Worm (Caenorhabditis elegans): Measurements from ENCODE around the gene ZK673.11.

Gene ZK673.11

ce11 chrII:10482899-10483298 is 25.8 kb downstream of the ZK673.11 start:
- TF ChIP-seq mdt-29 (GFP tag; IDR thresholded peaks at IDR 0.05) (no peak), pqm-1 (tag; optimal IDR thresholded peaks at IDR 0.05) (peak; percentile 84), dve-1 (tag; optimal IDR thresholded peaks at IDR 0.05; ENCODE audit: insufficient read depth) (peak; percentile 13), dmd-6 (GFP tag; IDR thresholded peaks at IDR 0.05) (peak; percentile 50; the same call in 1 of the 2 replicates), rbr-2 (tag; optimal IDR thresholded peaks at IDR 0.05) (no peak), php-3 (GFP tag; IDR thresholded peaks at IDR 0.05) (0 out of 2 replicates have a peak, but pooled peaks have one; percentile 40), nhr-28 (tag; optimal IDR thresholded peaks at IDR 0.05) (peak; percentile 61), aha-1 (tag) (peak; percentile 77), daf-16 (GFP tag; optimal IDR thresholded peaks at IDR 0.05) (no peak), daf-16 (tag; optimal IDR thresholded peaks at IDR 0.05) (peak; percentile 81), cey-2 (tag; optimal IDR thresholded peaks at IDR 0.05; ENCODE audit: borderline replicate concordance, insufficient read depth) (no peak), unc-62 (GFP tag; optimal IDR thresholded peaks at IDR 0.05 in 1 of 2) (peak in 1 of 2 experiments; percentile 27), unc-62 (tag; optimal IDR thresholded peaks at IDR 0.05) (no peak), hif-1 (tag; optimal IDR thresholded peaks at IDR 0.05) (peak in 1 of 2 experiments; percentile 84), hlh-11 (tag; optimal IDR thresholded peaks at IDR 0.05) (peak; percentile 2), nhr-41 (GFP tag; IDR thresholded peaks at IDR 0.05) (no peak)

- TF ChIP-seq daf-19 (GFP tag; conservative IDR thresholded peaks at IDR 0.05) (no peak), cey-2 (tag; optimal IDR thresholded peaks at IDR 0.05; ENCODE audit: borderline replicate concordance, insufficient read depth) (no peak), ZK546.5 (tag; optimal IDR thresholded peaks at IDR 0.05) (no peak), unc-62 (GFP tag; optimal IDR thresholded peaks at IDR 0.05 in 1 of 2) (peak in 1 of 2 experiments; percentile 91), unc-62 (tag; optimal IDR thresholded peaks at IDR 0.05) (no peak)
Observed at ce11 chrII:10483860-10484259, 26.8 kb downstream of the ZK673.11 start.

- TF ChIP-seq duxl-1 (tag; optimal IDR thresholded peaks at IDR 0.05; ENCODE audit: poor library complexity) (no peak), mep-1 (tag; optimal IDR thresholded peaks at IDR 0.05) (no peak), unc-62 (GFP tag; optimal IDR thresholded peaks at IDR 0.05 in 1 of 2) (peak in 1 of 2 experiments; percentile 66), unc-62 (tag; optimal IDR thresholded peaks at IDR 0.05) (no peak), aha-1 (tag) (peak; percentile 65), hlh-11 (tag; optimal IDR thresholded peaks at IDR 0.05) (peak; percentile 44), pqm-1 (tag; optimal IDR thresholded peaks at IDR 0.05) (peak; percentile 91), nhr-28 (tag; optimal IDR thresholded peaks at IDR 0.05) (peak; percentile 76), pha-4 (GFP tag; IDR thresholded peaks at IDR 0.05) (no peak), pha-4 (tag; optimal IDR thresholded peaks at IDR 0.05) (no peak), php-3 (GFP tag; IDR thresholded peaks at IDR 0.05) (peak; percentile 71), nhr-237 (tag; optimal IDR thresholded peaks at IDR 0.05) (no peak), dmd-6 (GFP tag; IDR thresholded peaks at IDR 0.05) (peak; percentile 61)
Observed at ce11 chrII:10485640-10486039, 28.6 kb downstream of the ZK673.11 start.

ce11 chrII:10486738-10487137 is 29.7 kb downstream of the ZK673.11 start, which contains the start of gene ZK666.15:
TSS of gene ZK666.15 (plus strand) at chrII:10487038.
- no peak for TF ChIP-seq daf-19 (GFP tag; conservative IDR thresholded peaks at IDR 0.05)
- no peak for TF ChIP-seq ceh-20 (GFP tag; IDR thresholded peaks at IDR 0.05)
- TF ChIP-seq daf-8 (GFP tag; IDR thresholded peaks at IDR 0.05) = no peak
- no peak for TF ChIP-seq gei-8 (GFP tag; optimal IDR thresholded peaks at IDR 0.05)
- TF ChIP-seq arid-1 (GFP tag; conservative IDR thresholded peaks at IDR 0.05) = no peak
- no peak for TF ChIP-seq ceh-28 (tag; optimal IDR thresholded peaks at IDR 0.05)
- TF ChIP-seq zfp-2 (tag; optimal IDR thresholded peaks at IDR 0.05) = no peak

- peak; percentile 23 for TF ChIP-seq pqm-1 (tag; optimal IDR thresholded peaks at IDR 0.05)
- no peak for TF ChIP-seq set-16 (GFP tag; IDR thresholded peaks at IDR 0.05)
- TF ChIP-seq mxl-3 (GFP tag; optimal IDR thresholded peaks at IDR 0.05) = no peak
- TF ChIP-seq lin-15B (tag; optimal IDR thresholded peaks at IDR 0.05) = no peak
- TF ChIP-seq daf-16 (GFP tag; optimal IDR thresholded peaks at IDR 0.05) = no peak
- peak; percentile 87 for TF ChIP-seq daf-16 (tag; optimal IDR thresholded peaks at IDR 0.05)
- no peak for TF ChIP-seq ceh-32 (tag; optimal IDR thresholded peaks at IDR 0.05; ENCODE audit: poor library complexity)
- TF ChIP-seq dmd-9 (GFP tag; IDR thresholded peaks at IDR 0.05) = no peak
- TF ChIP-seq dve-1 (tag; optimal IDR thresholded peaks at IDR 0.05; ENCODE audit: insufficient read depth) = peak; percentile 18
- no peak for TF ChIP-seq mes-2 (tag; optimal IDR thresholded peaks at IDR 0.05; ENCODE audit: poor library complexity, severe bottlenecking)
- TF ChIP-seq ceh-28 (tag; optimal IDR thresholded peaks at IDR 0.05) = no peak
- TF ChIP-seq nhr-28 (tag; optimal IDR thresholded peaks at IDR 0.05) = peak; percentile 58
Observed at ce11 chrII:10490329-10490728, 33.2 kb downstream of the ZK673.11 start, which contains the start of gene clec-61. TSS of gene clec-61 (minus strand) at chrII:10490537.
